Worm (Caenorhabditis elegans): ENCODE data around the gene Y55D5A.4.

The Y55D5A.4 gene

DNA sequence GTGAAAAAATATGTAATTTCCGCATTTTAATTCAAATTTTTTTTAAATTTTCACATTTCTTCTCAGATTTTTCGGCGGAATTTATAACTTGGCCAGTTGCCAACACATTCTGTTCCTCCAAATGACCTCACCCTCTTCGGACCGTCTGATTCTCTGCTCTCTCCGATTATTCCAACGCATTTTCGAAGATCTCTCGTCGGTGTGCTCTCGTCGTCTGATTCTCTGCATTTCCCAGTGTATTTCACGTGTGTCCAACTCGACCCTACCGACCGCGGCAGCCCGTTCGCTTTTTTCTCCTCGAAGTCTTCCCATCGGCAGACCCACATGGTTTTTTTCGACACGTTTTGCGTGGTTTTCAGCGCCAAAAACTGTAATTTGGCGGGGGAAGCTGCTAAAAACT lies 42.6 kb downstream of the Y55D5A.4 start (continued):
- no peak for TF ChIP-seq ceh-8 (GFP tag; optimal IDR thresholded peaks at IDR 0.05)

DNA sequence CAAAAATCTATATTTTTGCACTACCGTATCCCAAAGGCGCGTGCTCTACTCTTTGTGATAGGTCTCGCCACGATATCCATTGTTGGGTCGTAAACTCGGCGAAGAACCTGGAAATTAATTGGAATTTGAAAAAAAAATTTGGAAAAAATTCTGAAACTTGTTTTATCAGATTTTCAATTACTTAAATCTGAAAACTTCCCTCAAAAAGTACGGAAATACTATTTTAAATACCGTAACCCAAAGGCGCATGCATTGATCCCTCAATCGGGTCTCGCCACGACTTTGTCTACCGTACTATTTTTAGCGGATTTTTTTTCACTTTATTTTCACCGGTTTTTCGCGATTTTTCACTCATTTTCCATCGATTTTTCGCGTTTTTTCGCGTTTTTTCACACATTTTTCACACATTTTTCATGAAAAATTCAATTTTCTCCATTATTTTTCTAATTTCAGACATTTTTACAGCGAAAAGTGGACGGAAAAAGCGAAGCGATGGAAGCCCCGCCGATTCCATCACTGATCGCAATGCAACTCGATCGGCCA lies 43.2 kb downstream of the Y55D5A.4 start, which contains the start of gene H05C05.1:
Gene H05C05.1 (plus strand): TSS at position 493 of the 543 bp plus-strand sequence.
- TF ChIP-seq lin-15B (tag; optimal IDR thresholded peaks at IDR 0.05) = no peak
- TF ChIP-seq tbx-2 (tag; optimal IDR thresholded peaks at IDR 0.05) = no peak
- no peak for TF ChIP-seq efl-1 (optimal IDR thresholded peaks at IDR 0.05)
- peak in 1 of 2 experiments; percentile 71 for TF ChIP-seq efl-1 (GFP tag; optimal IDR thresholded peaks at IDR 0.05 in 1 of 2)

DNA sequence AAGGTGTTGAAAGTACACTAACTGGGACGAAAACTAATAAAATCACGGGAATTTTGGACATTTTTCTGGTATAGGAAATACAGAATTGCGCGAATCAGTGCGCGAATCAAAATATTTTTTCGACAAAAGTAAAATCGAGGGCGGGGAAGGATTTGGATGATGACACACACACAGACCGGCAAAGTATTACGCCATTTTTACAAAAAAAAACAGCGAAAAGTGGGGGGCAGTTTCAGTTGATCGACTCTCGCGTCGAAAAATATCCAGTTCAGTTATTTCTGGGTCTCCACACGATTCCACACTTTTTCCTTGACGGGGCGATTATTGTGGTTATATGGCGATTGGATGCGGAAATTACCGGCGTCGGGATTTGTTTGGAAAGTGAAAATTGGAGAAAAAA lies 43.8 kb downstream of the Y55D5A.4 start, which contains the start of gene H05C05.4:
Gene H05C05.4 (minus strand): TSS at position 101 of the 400 bp plus-strand sequence.
- TF ChIP-seq nhr-19 (GFP tag; conservative IDR thresholded peaks at IDR 0.05) (no peak), unc-130 (tag; optimal IDR thresholded peaks at IDR 0.05) (no peak), blmp-1 (tag; optimal IDR thresholded peaks at IDR 0.05) (peak; percentile 65), mep-1 (tag; optimal IDR thresholded peaks at IDR 0.05) (no peak)

DNA sequence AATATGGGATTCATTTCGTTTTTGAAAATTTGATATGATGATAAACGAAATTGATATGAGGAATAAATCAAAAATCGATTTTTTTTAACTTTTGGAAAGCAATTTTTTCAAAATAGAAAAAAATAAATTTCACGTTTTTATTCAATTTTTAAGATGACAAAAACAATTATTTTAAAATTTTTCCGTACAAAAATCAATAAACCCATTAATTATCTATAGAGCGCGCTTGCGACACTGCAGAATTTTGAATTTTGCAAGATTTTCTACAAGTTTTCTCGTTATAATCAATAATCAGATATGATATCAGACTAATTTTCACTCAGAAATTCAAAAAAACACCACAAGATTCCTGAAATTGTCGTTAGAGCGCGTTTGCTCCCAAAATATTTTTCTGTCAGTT lies 45.9 kb downstream of the Y55D5A.4 start, which contains the start of gene R10F2.6:
Gene R10F2.6 (minus strand): TSS at position 101 of the 400 bp plus-strand sequence.
- no peak for TF ChIP-seq aha-1 (tag; optimal IDR thresholded peaks at IDR 0.05)
- TF ChIP-seq jun-1 (tag; optimal IDR thresholded peaks at IDR 0.05) = no peak
- TF ChIP-seq hlh-4 (tag; optimal IDR thresholded peaks at IDR 0.05) = no peak
- TF ChIP-seq ces-1 (GFP tag; optimal IDR thresholded peaks at IDR 0.05) = no peak
- TF ChIP-seq nhr-12 (tag; optimal IDR thresholded peaks at IDR 0.05) = no peak
- no peak for TF ChIP-seq lir-3 (tag; optimal IDR thresholded peaks at IDR 0.05; ENCODE audit: poor library complexity)
- no peak for TF ChIP-seq dpl-1 (GFP tag; optimal IDR thresholded peaks at IDR 0.05)
- TF ChIP-seq nhr-11 (tag; optimal IDR thresholded peaks at IDR 0.05) = no peak
- TF ChIP-seq pqm-1 (tag; optimal IDR thresholded peaks at IDR 0.05) = no peak
- TF ChIP-seq nhr-71 (tag; optimal IDR thresholded peaks at IDR 0.05) = no peak
- no peak for TF ChIP-seq hlh-17 (GFP tag; optimal IDR thresholded peaks at IDR 0.05; ENCODE audit: borderline replicate concordance)
- no peak for TF ChIP-seq F16B12.6 (tag; optimal IDR thresholded peaks at IDR 0.05)
- no peak for TF ChIP-seq unc-62 (GFP tag; optimal IDR thresholded peaks at IDR 0.05)
- TF ChIP-seq rnt-1 (tag; optimal IDR thresholded peaks at IDR 0.05) = no peak
- no peak for TF ChIP-seq mdl-1 (tag; optimal IDR thresholded peaks at IDR 0.05)
- TF ChIP-seq ceh-88 (GFP tag; IDR thresholded peaks at IDR 0.05) = no peak

DNA sequence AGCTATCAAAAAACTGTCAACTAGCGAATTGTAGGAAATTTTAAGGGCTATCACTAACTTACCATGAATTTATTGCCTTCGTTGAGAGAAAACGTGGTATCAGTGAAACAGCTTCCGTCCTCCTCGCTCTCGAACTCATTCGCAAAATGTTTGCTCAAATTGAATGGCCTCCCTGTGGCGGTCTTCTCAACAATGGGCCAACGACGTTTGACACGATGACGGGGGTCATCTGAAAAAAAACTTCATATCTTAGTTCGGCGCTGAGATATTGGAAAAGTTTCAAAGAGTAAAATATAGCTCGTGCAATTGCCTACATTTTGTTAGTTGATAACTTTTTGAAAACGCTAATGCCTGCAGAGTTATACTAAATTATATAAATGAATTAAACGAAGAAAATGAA lies 48.3 kb downstream of the Y55D5A.4 start:
- TF ChIP-seq snu-23 (GFP tag; optimal IDR thresholded peaks at IDR 0.05) (no peak), snpc-4 (tag; optimal IDR thresholded peaks at IDR 0.05) (no peak), C16A3.4 (tag; optimal IDR thresholded peaks at IDR 0.05) (no peak), nhr-237 (tag; optimal IDR thresholded peaks at IDR 0.05) (no peak), fkh-8 (tag; optimal IDR thresholded peaks at IDR 0.05) (no peak), hlh-17 (GFP tag; optimal IDR thresholded peaks at IDR 0.05; ENCODE audit: borderline replicate concordance) (no peak), efl-1 (optimal IDR thresholded peaks at IDR 0.05) (no peak), efl-1 (GFP tag; optimal IDR thresholded peaks at IDR 0.05 in 1 of 2) (peak in 1 of 2 experiments; percentile 3), unc-62 (GFP tag; optimal IDR thresholded peaks at IDR 0.05) (no peak), pqm-1 (tag; optimal IDR thresholded peaks at IDR 0.05) (no peak)

Measured in whole organism, L1 larva.